Worm (Caenorhabditis elegans) whole organism, mixed stage, embryonic: ENCODE measurements around the gene magu-1.

Source experiments
- M03D4.4 ChIP-seq: sonication (generic microtip); optimal IDR thresholded peaks from 2 replicates; lab custom pipeline; 2017; ENCODE audit warnings: mild to moderate bottlenecking, missing genetic modification characterization, missing compliant biosample characterization
- bed-3 ChIP-seq: fragments of 200-800 bp; sonication (Bioruptor generic); optimal IDR thresholded peaks from 3 replicates; lab custom pipeline; 2018; ENCODE audit warnings: mild to moderate bottlenecking, missing genetic modification characterization, moderate library complexity, missing compliant biosample characterization
- ceh-39 ChIP-seq: fragments of 150-350 bp; optimal IDR thresholded peaks from 2 replicates; lab custom pipeline; 2014; ENCODE audit warnings: missing biosample characterization, missing genetic modification characterization
- ceh-43 ChIP-seq: fragments of 200-800 bp; sonication (Bioruptor generic); optimal IDR thresholded peaks from 2 replicates; lab custom pipeline; 2018; ENCODE audit warnings: mild to moderate bottlenecking, missing genetic modification characterization, moderate library complexity, missing compliant biosample characterization
- ceh-83 ChIP-seq: fragments of 200-800 bp; sonication (Bioruptor generic); optimal IDR thresholded peaks from 2 replicates; lab custom pipeline; 2018; ENCODE audit warnings: mild to moderate bottlenecking, missing genetic modification characterization, missing compliant biosample characterization
- ces-1 ChIP-seq: fragments of 150-350 bp; optimal IDR thresholded peaks from 2 replicates; lab custom pipeline; 2014; ENCODE audit warnings: missing biosample characterization, missing genetic modification reagents, missing genetic modification characterization
- cnd-1 ChIP-seq: fragments of 200-800 bp; sonication (Bioruptor generic); optimal IDR thresholded peaks from 2 replicates; lab custom pipeline; 2018; ENCODE audit warnings: mild to moderate bottlenecking, missing genetic modification characterization, missing compliant biosample characterization
- drap-1 ChIP-seq: fragments of 200-800 bp; sonication (Bioruptor generic); optimal IDR thresholded peaks from 3 replicates; lab custom pipeline; 2018; ENCODE audit warnings: mild to moderate bottlenecking, missing genetic modification characterization, missing compliant biosample characterization
- elt-1 ChIP-seq: sonication (generic microtip); optimal IDR thresholded peaks from 2 replicates; lab custom pipeline; 2017; ENCODE audit warnings: missing genetic modification characterization, mild to moderate bottlenecking, missing compliant biosample characterization, antibody characterized with exemption, moderate library complexity, borderline replicate concordance; ENCODE audit not compliant: insufficient read depth
- flh-1 ChIP-seq: fragments of 200-800 bp; sonication (Bioruptor generic); optimal IDR thresholded peaks from 2 replicates; lab custom pipeline; 2018; ENCODE audit warnings: mild to moderate bottlenecking, missing genetic modification characterization, moderate library complexity, missing compliant biosample characterization
- ham-2 ChIP-seq: fragments of 200-800 bp; sonication (Bioruptor generic); optimal IDR thresholded peaks from 2 replicates; lab custom pipeline; 2018; ENCODE audit warnings: mild to moderate bottlenecking, missing genetic modification characterization, missing compliant biosample characterization
- hlh-1 ChIP-seq: fragments of 150-350 bp; optimal IDR thresholded peaks from 2 replicates; lab custom pipeline; 2014; ENCODE audit warnings: missing biosample characterization, missing genetic modification reagents, missing genetic modification characterization
- lin-13 ChIP-seq: fragments of 150-350 bp; optimal IDR thresholded peaks from 2 replicates; lab custom pipeline; 2014; ENCODE audit warnings: missing biosample characterization, missing genetic modification characterization
- lin-32 ChIP-seq: fragments of 200-800 bp; sonication (Bioruptor generic); optimal IDR thresholded peaks from 2 replicates; lab custom pipeline; 2018; ENCODE audit warnings: mild to moderate bottlenecking, missing genetic modification characterization, missing compliant biosample characterization
- lsy-2 ChIP-seq: fragments of 150-350 bp; optimal IDR thresholded peaks from 2 replicates; lab custom pipeline; 2014; ENCODE audit warnings: missing biosample characterization, missing genetic modification characterization
- mab-5 ChIP-seq: fragments of 150-350 bp; optimal IDR thresholded peaks from 2 replicates; lab custom pipeline; 2014; ENCODE audit warnings: missing biosample characterization, missing genetic modification characterization
- mep-1 ChIP-seq: fragments of 150-350 bp; optimal IDR thresholded peaks from 2 replicates; lab custom pipeline; 2017; ENCODE audit warnings: missing biosample characterization, missing genetic modification reagents, missing genetic modification characterization, inconsistent platforms
- mls-2 ChIP-seq: sonication (generic microtip); optimal IDR thresholded peaks from 2 replicates; lab custom pipeline; 2016; ENCODE audit warnings: mild to moderate bottlenecking, missing genetic modification characterization, moderate library complexity, missing compliant biosample characterization
- nhr-12 ChIP-seq: fragments of 150-350 bp; optimal IDR thresholded peaks from 2 replicates; lab custom pipeline; 2014; ENCODE audit warnings: missing biosample characterization, missing genetic modification characterization
- nhr-237 ChIP-seq: fragments of 150-350 bp; optimal IDR thresholded peaks from 2 replicates; lab custom pipeline; 2014; ENCODE audit warnings: missing biosample characterization, missing genetic modification characterization
- nhr-28 ChIP-seq: fragments of 150-350 bp; optimal IDR thresholded peaks from 2 replicates; lab custom pipeline; 2014; ENCODE audit warnings: missing biosample characterization, missing genetic modification characterization
- nhr-76 ChIP-seq: sonication (generic microtip); optimal IDR thresholded peaks from 2 replicates; lab custom pipeline; 2017; ENCODE audit warnings: missing biosample characterization, missing genetic modification characterization
- pha-4 ChIP-seq: fragments of 150-350 bp; optimal IDR thresholded peaks from 2 replicates; lab custom pipeline; 2018; ENCODE audit warnings: missing biosample characterization, missing genetic modification reagents, missing genetic modification characterization
- sem-2 ChIP-seq: fragments of 200-800 bp; sonication (Bioruptor generic); optimal IDR thresholded peaks from 2 replicates; lab custom pipeline; 2018; ENCODE audit warnings: mild to moderate bottlenecking, missing genetic modification characterization, missing compliant biosample characterization
- snpc-4 ChIP-seq: fragments of 150-350 bp; optimal IDR thresholded peaks from 2 replicates; lab custom pipeline; 2014; ENCODE audit warnings: missing biosample characterization, missing genetic modification characterization
- sptf-1 ChIP-seq: sonication (generic microtip); optimal IDR thresholded peaks from 2 replicates; lab custom pipeline; 2017; ENCODE audit warnings: mild to moderate bottlenecking, missing genetic modification characterization, moderate library complexity, missing compliant biosample characterization
- tbx-8 ChIP-seq: fragments of 200-800 bp; sonication (Bioruptor generic); optimal IDR thresholded peaks from 2 replicates; lab custom pipeline; 2018; ENCODE audit warnings: mild to moderate bottlenecking, missing genetic modification characterization, moderate library complexity, missing compliant biosample characterization
- unc-120 ChIP-seq: sonication (generic microtip); optimal IDR thresholded peaks from 2 replicates; lab custom pipeline; 2017; ENCODE audit warnings: missing genetic modification characterization, missing compliant biosample characterization; ENCODE audit not compliant: poor library complexity, severe bottlenecking
- unc-62 ChIP-seq: fragments of 150-350 bp; optimal IDR thresholded peaks from 2 replicates; lab custom pipeline; 2014; ENCODE audit warnings: missing biosample characterization, missing genetic modification reagents, missing genetic modification characterization
- zip-8 ChIP-seq: fragments of 150-350 bp; optimal IDR thresholded peaks from 2 replicates; lab custom pipeline; 2014; ENCODE audit warnings: missing biosample characterization, missing genetic modification characterization
- ztf-11 ChIP-seq: fragments of 150-350 bp; optimal IDR thresholded peaks from 2 replicates; lab custom pipeline; 2014; ENCODE audit warnings: missing biosample characterization, missing genetic modification characterization

magu-1 gene

ce11 chrIII:482739-483138 is 11.2 kb upstream of the magu-1 start:
- no peak for TF ChIP-seq unc-62 (GFP tag; lab: Kevin White, UChicago)
- TF ChIP-seq ham-2 (GFP tag; lab: Kevin White, UChicago): no peak
- no peak for TF ChIP-seq mep-1
- no peak for TF ChIP-seq snpc-4

DNA sequence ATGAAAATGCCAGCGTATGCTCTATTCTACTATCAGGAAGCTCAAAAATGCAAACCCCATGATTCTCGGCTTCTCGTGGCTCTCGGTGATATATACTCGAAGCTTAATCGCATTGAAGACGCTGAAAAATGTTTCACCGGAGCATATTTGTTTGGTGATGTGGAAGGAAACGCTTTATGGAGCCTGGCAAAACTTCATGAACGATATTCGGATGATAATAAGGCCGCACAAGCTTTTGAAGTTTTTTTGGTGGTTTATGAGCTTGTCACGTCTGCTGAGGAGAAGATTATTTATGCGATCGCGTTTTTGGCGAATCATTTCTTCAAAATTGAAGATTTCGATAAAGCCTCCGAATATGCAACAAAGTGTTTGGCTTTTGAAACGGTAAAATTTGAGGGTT is 9.8 kb upstream of the magu-1 start:
- TF ChIP-seq mep-1: no peak

DNA sequence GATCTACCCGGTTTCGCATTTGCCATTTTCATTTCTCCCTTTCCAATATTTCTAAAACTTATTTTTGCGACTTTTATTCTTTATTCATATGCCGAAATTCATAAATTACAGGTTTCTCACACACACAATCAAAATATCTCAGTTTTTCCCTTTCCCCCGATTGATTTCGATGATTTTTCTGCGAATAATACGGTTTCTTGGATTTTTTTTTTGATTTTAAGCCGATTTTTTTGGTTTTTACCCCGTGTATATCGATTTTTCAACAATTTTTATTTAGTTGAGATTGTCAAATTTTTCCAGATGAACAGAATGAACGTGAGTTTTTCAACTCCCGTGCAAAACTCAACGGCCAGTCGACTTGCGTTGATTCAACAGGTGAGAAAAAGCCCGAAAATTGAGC is 3.7 kb upstream of the magu-1 start, which contains the start of gene mat-3:
TSS of gene mat-3 (plus strand) at position 301 of the 400 bp plus-strand sequence.
- TF ChIP-seq pha-4 (tag; lab: Kevin White, UChicago): no peak
- TF ChIP-seq lin-13 (tag; lab: Kevin White, UChicago): no peak
- TF ChIP-seq ceh-39 (tag; lab: Kevin White, UChicago): no peak
- no peak for TF ChIP-seq sptf-1

DNA sequence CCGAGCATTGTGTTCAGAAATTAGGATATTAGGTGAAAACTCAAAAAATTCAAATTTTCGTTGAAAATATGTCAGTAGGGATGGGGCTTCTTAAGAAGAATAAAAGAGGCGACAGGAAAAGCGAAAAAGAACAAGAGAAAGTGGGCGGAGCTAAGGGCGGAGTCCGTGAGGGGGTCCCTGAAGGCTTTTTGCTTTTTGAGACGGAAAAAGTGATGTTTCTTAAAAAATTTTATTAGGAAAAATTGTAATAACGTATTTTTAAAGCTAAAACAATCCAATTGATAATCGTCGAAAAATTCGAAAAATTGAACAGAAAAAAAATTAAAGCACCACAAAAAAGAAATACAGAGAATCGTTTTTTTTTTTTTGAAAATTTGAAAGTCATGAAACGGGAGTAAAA is 7.8 kb downstream of the magu-1 start, which contains the start of gene Y55B1BR.6:
TSS of gene Y55B1BR.6 (minus strand) at position 101 of the 400 bp plus-strand sequence.
- TF ChIP-seq tbx-8: no peak
- TF ChIP-seq zip-8 (tag; lab: Kevin White, UChicago): no peak
- no peak for TF ChIP-seq M03D4.4 (tag; lab: Kevin White, UChicago)
- TF ChIP-seq nhr-28: no peak
- no peak for TF ChIP-seq sem-2 (GFP tag; lab: Kevin White, UChicago)
- no peak for TF ChIP-seq ces-1
- no peak for TF ChIP-seq bed-3 (GFP tag; lab: Kevin White, UChicago)
- no peak for TF ChIP-seq lin-13 (tag; lab: Kevin White, UChicago)
- no peak for TF ChIP-seq hlh-1 (tag; lab: Kevin White, UChicago)
- TF ChIP-seq ceh-83: no peak
- no peak for TF ChIP-seq ztf-11 (tag; lab: Kevin White, UChicago)
- no peak for TF ChIP-seq nhr-76 (tag; lab: Kevin White, UChicago)
- no peak for TF ChIP-seq unc-120 (tag; lab: Kevin White, UChicago)
- TF ChIP-seq snpc-4: no peak
- TF ChIP-seq nhr-12: no peak
- no peak for TF ChIP-seq ceh-43 (GFP tag; lab: Kevin White, UChicago)
- no peak for TF ChIP-seq ham-2 (GFP tag; lab: Kevin White, UChicago)
- no peak for TF ChIP-seq mep-1
- TF ChIP-seq elt-1 (tag; lab: Kevin White, UChicago): no peak
- TF ChIP-seq mab-5 (tag; lab: Kevin White, UChicago): no peak

DNA sequence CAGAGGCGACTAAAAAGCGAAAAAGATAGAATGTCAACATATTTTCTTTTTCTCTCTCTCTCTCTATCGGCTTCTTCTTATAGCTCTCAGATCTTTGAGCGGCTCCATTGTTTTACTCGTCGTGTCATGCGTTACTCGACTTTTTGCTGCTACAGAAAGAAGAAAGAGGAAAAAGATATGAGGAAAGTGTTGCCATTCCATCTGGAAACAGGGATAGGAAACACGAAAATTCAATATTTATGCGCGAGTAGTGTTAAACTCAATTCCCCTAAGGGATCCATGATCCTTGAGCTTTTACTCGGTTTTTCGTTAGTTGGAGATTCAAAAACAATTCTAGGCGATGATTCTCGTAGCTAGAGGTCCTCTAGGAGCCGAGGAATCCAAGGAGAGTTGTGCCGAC is 15.7 kb downstream of the magu-1 start:
- TF ChIP-seq mep-1: no peak
- TF ChIP-seq ces-1: peak; percentile 16
- TF ChIP-seq nhr-237 (tag; lab: Kevin White, UChicago): no peak
- no peak for TF ChIP-seq elt-1 (tag; lab: Kevin White, UChicago)

DNA sequence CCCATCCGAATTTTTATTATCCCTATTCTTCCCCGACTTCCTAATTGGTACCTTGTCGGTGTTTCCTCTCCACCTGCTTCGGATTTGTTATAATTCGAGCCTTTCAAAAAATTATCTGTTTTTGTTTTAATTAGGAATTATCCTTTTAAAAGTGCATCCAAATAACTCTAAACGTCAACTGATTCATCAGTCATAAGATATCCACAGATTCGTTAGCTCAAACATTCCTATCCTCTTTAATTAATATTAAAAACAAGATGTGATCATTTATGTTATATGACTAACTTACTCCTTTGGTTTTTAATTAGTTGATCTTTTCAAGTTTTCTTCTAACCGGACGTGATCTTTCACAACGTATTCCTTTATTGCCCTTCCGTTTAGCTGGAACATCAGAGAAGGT is 24.6 kb downstream of the magu-1 start:
- TF ChIP-seq ztf-11 (tag; lab: Kevin White, UChicago) (no peak), unc-62 (GFP tag; lab: Kevin White, UChicago) (no peak), ham-2 (GFP tag; lab: Kevin White, UChicago) (no peak), mls-2 (no peak), nhr-28 (no peak), drap-1 (GFP tag; lab: Kevin White, UChicago) (no peak), lsy-2 (tag; lab: Kevin White, UChicago) (no peak)

ce11 chrIII:445515-445914 is 26.0 kb downstream of the magu-1 start:
- TF ChIP-seq ceh-83 (peak; percentile 9), cnd-1 (peak; percentile 65), mls-2 (peak; percentile 58), lin-32 (GFP tag; lab: Kevin White, UChicago) (peak; percentile 66), sem-2 (GFP tag; lab: Kevin White, UChicago) (peak; percentile 53), sptf-1 (peak; percentile 73), flh-1 (peak; percentile 25), drap-1 (GFP tag; lab: Kevin White, UChicago) (peak; percentile 60), ceh-43 (GFP tag; lab: Kevin White, UChicago) (peak; percentile 19), M03D4.4 (tag; lab: Kevin White, UChicago) (peak; percentile 75), ham-2 (GFP tag; lab: Kevin White, UChicago) (peak; percentile 15)
